Worm (Caenorhabditis elegans) whole organism, mixed stage, embryonic: Measurements from ENCODE around the gene EEED8.2.

Experiments used
- ces-1 ChIP-seq: fragments of 150-350 bp; optimal IDR thresholded peaks from 2 replicates; lab custom pipeline; 2014; ENCODE audit warnings: missing biosample characterization, missing genetic modification reagents, missing genetic modification characterization
- lin-13 ChIP-seq: fragments of 150-350 bp; optimal IDR thresholded peaks from 2 replicates; lab custom pipeline; 2014; ENCODE audit warnings: missing biosample characterization, missing genetic modification characterization
- nhr-237 ChIP-seq: fragments of 150-350 bp; optimal IDR thresholded peaks from 2 replicates; lab custom pipeline; 2014; ENCODE audit warnings: missing biosample characterization, missing genetic modification characterization

ce11 chrII:5449620-5450019 is 33.1 kb downstream of the EEED8.2 start:
- TF ChIP-seq ces-1 (GFP tag; lab: Kevin White, UChicago): no peak
- no peak for TF ChIP-seq lin-13 (tag; lab: Kevin White, UChicago)
- no peak for TF ChIP-seq nhr-237 (tag; lab: Kevin White, UChicago)
